Worm (Caenorhabditis elegans) whole organism, L4/young adult: ENCODE data around the gene srab-8.

Experiments used
- W03F9.2 ChIP-seq: fragments of 150-350 bp; optimal IDR thresholded peaks from 2 replicates; lab custom pipeline; 2014; ENCODE audit warnings: missing biosample characterization, missing genetic modification characterization
- dao-5 ChIP-seq: sonication (generic microtip); optimal IDR thresholded peaks from 2 replicates; lab custom pipeline; 2016; ENCODE audit warnings: missing genotype, missing genetic modification characterization, moderate library complexity, missing compliant biosample characterization
- him-1 ChIP-seq: sonication (generic microtip); optimal IDR thresholded peaks from 2 replicates; lab custom pipeline; 2016; ENCODE audit warnings: missing genotype, missing genetic modification reagents, missing genetic modification characterization, missing compliant biosample characterization

ce11 chrV:3188043-3188442 lies 11.8 kb downstream of the srab-8 start, which contains the start of gene lag-2:
- TF ChIP-seq him-1 (tag; lab: Kevin White, UChicago) (no peak), W03F9.2 (tag; lab: Kevin White, UChicago) (no peak), dao-5 (tag; lab: Kevin White, UChicago) (no peak)
